Fruit fly (Drosophila melanogaster) whole organism, adult: ENCODE measurements around the gene CG13123.

Source experiments
- CG14711 ChIP-seq: fragments of 200-800 bp; sonication (Bioruptor generic); optimal IDR thresholded peaks from 2 replicates; lab custom pipeline; 2018; ENCODE audit warnings: missing biosample characterization, mild to moderate bottlenecking, missing genetic modification characterization, moderate library complexity
- Crg-1 ChIP-seq: fragments of 200-800 bp; sonication (Bioruptor generic); optimal IDR thresholded peaks from 2 replicates; lab custom pipeline; 2016; ENCODE audit warnings: missing biosample characterization, missing genetic modification characterization
- pad ChIP-seq: fragments of 200-800 bp; sonication (Bioruptor generic); optimal IDR thresholded peaks from 3 replicates; lab custom pipeline; 2017; ENCODE audit warnings: missing biosample characterization, missing genetic modification characterization, mild to moderate bottlenecking, moderate library complexity, missing genetic modification reagents

DNA sequence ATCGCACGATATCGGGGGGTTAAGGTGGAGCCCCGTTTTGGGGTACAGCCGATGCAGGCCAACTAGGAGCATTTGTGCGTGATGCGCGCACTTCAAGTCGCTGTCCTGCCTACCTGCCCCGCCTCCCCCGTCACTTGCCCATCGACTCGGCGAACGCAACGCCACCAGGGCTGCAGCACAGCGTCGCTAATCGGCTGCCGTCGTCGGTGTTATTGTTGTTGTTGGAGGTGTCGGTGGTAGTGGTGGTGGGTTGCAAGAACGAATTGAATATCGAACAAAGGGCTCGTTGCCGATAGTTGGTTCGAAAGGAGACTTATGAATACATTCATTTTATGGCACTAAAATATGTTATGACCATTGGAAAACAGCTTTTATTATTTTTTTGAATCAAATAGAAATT, 34.1 kb downstream of the CG13123 start:
- TF ChIP-seq CG14711 (tag; lab: Kevin White, UChicago) = peak; percentile 37
- TF ChIP-seq pad (GFP tag; lab: Kevin White, UChicago) = no peak
- TF ChIP-seq Crg-1 (GFP tag; lab: Kevin White, UChicago) = no peak
